Fruit fly (Drosophila melanogaster): ENCODE measurements around the gene CG9205.

The CG9205 gene

dm6 chr3L:1000541-1000940, 34.0 kb upstream of the CG9205 start:
- no peak for TF ChIP-seq Hr78 (GFP tag; optimal IDR thresholded peaks at IDR 0.05)
- peak; percentile 50 for TF ChIP-seq Vsx2 (GFP tag; optimal IDR thresholded peaks at IDR 0.05; ENCODE audit: partially characterized antibody)
- no peak for TF ChIP-seq Rel (GFP tag; optimal IDR thresholded peaks at IDR 0.05)
- peak; percentile 93 for TF ChIP-seq Rel (tag; optimal IDR thresholded peaks at IDR 0.05)
- TF ChIP-seq pan (optimal IDR thresholded peaks at IDR 0.05) = no peak
- no peak for TF ChIP-seq Dfd (GFP tag; optimal IDR thresholded peaks at IDR 0.05)
- no peak for TF ChIP-seq brk (GFP tag; optimal IDR thresholded peaks at IDR 0.05)
- TF ChIP-seq h (GFP tag; optimal IDR thresholded peaks at IDR 0.05) = peak; percentile 45
- no peak for TF ChIP-seq N (GFP tag; optimal IDR thresholded peaks at IDR 0.05)
- TF ChIP-seq dsf (GFP tag; optimal IDR thresholded peaks at IDR 0.05; ENCODE audit: borderline replicate concordance) = no peak
- TF ChIP-seq CG9705 (GFP tag; optimal IDR thresholded peaks at IDR 0.05) = no peak
- TF ChIP-seq br (GFP tag; optimal IDR thresholded peaks at IDR 0.05) = peak; percentile 26
- TF ChIP-seq Hr83 (GFP tag; optimal IDR thresholded peaks at IDR 0.05; ENCODE audit: poor library complexity, severe bottlenecking) = peak; percentile 15
- no peak for TF ChIP-seq usp (GFP tag; optimal IDR thresholded peaks at IDR 0.05)
- no peak for TF ChIP-seq Jra (GFP tag; optimal IDR thresholded peaks at IDR 0.05)

dm6 chr3L:1005859-1006258, 28.6 kb upstream of the CG9205 start:
- no peak for TF ChIP-seq dl (GFP tag; optimal IDR thresholded peaks at IDR 0.05; ENCODE audit: insufficient read depth in 1 of 2, partially characterized antibody in 2 of 2)
- TF ChIP-seq Rel (GFP tag; optimal IDR thresholded peaks at IDR 0.05) = no peak
- peak; percentile 87 for TF ChIP-seq Rel (tag; optimal IDR thresholded peaks at IDR 0.05)

DNA sequence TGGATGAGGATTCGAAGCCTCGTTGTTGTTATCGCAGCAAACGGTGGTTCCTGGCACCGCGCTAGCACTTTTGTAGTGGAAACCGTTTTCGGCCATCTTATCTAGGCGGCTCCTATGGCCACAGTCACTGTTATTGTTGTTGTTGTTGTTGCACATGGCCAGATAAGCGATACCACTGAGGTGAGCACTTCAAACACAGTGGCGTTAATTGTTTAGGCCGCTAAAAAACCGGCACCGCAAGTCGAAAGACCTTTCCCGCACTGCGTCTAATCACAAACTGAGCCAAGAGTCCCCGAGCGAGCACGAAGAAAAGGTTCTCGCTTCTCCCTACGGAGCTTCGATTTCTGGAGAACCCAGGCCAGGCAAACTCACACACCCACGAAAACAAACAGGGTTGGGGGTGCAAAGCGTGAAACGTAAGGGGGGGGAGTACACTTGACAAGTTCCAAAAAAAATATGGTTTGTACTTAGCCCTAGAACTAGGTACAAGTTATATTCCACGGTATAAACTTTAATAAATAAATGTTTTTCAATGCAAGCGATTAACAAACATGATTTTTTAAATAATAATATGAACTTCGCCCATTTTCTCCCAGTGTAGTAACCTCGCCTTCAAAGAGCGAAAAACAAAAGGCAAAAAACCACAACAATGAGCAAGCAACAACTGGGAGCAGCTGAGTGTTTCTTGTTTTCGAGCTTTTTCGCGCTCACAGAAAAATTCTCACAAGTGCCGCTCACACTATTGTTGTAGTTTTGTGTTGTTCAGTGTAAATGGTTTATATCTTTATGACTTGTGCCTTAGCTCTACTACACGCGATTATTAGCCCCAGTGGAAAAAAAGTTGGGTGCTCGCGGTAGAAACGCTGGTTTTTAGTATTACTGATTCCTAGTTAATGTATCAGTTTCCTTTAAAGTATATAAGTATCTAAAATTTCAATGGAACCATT, 26.7 kb upstream of the CG9205 start:
- TF ChIP-seq rgr (GFP tag; optimal IDR thresholded peaks at IDR 0.05) = peak; percentile 86
- peak in 1 of 2 experiments; percentile 87 for TF ChIP-seq foxo (GFP tag; optimal IDR thresholded peaks at IDR 0.05)
- TF ChIP-seq Jra (GFP tag; optimal IDR thresholded peaks at IDR 0.05) = peak; percentile 23
- TF ChIP-seq usp (GFP tag; optimal IDR thresholded peaks at IDR 0.05) = no peak
- TF ChIP-seq CG9705 (GFP tag; optimal IDR thresholded peaks at IDR 0.05) = peak; percentile 56
- peak; percentile 50 for TF ChIP-seq Hnf4 (GFP tag; optimal IDR thresholded peaks at IDR 0.05)
- peak; percentile 25 for TF ChIP-seq Hr83 (GFP tag; optimal IDR thresholded peaks at IDR 0.05; ENCODE audit: poor library complexity, severe bottlenecking)
- peak; percentile 87 for TF ChIP-seq h (GFP tag; optimal IDR thresholded peaks at IDR 0.05)
- no peak for TF ChIP-seq CG32264 (GFP tag; optimal IDR thresholded peaks at IDR 0.05)
- TF ChIP-seq dmrt93B (GFP tag; optimal IDR thresholded peaks at IDR 0.05) = peak; percentile 72
- TF ChIP-seq sage (GFP tag; optimal IDR thresholded peaks at IDR 0.05) = peak; percentile 73
- TF ChIP-seq brk (GFP tag; optimal IDR thresholded peaks at IDR 0.05) = peak; percentile 38
- TF ChIP-seq OdsH (GFP tag; optimal IDR thresholded peaks at IDR 0.05) = peak; percentile 87
- no peak for TF ChIP-seq lola (GFP tag; optimal IDR thresholded peaks at IDR 0.05)
- peak; percentile 63 for TF ChIP-seq woc (GFP tag; optimal IDR thresholded peaks at IDR 0.05)
- peak; percentile 64 for TF ChIP-seq br (GFP tag; optimal IDR thresholded peaks at IDR 0.05)
- TF ChIP-seq ey (GFP tag; optimal IDR thresholded peaks at IDR 0.05) = peak; percentile 71
- no peak for TF ChIP-seq GATAd (GFP tag; optimal IDR thresholded peaks at IDR 0.05)
- peak; percentile 79 for TF ChIP-seq psq (GFP tag; optimal IDR thresholded peaks at IDR 0.05)
- TF ChIP-seq Sp1 (GFP tag; optimal IDR thresholded peaks at IDR 0.05) = peak; percentile 80
- peak in 1 of 2 experiments; percentile 13 for TF ChIP-seq dl (GFP tag; optimal IDR thresholded peaks at IDR 0.05; ENCODE audit: insufficient read depth in 1 of 2, partially characterized antibody in 2 of 2)
- no peak for TF ChIP-seq Mio (GFP tag; optimal IDR thresholded peaks at IDR 0.05)
- TF ChIP-seq Dif (GFP tag; optimal IDR thresholded peaks at IDR 0.05; ENCODE audit: partially characterized antibody) = no peak
- TF ChIP-seq sv (GFP tag; optimal IDR thresholded peaks at IDR 0.05) = peak; percentile 38
- TF ChIP-seq Abd-B (GFP tag; optimal IDR thresholded peaks at IDR 0.05) = no peak
- TF ChIP-seq Rel (GFP tag; optimal IDR thresholded peaks at IDR 0.05) = no peak
- TF ChIP-seq Rel (tag; optimal IDR thresholded peaks at IDR 0.05) = peak; percentile 65
- peak; percentile 43 for TF ChIP-seq Vsx2 (GFP tag; optimal IDR thresholded peaks at IDR 0.05; ENCODE audit: partially characterized antibody)
- peak; percentile 72 for TF ChIP-seq fru (GFP tag; optimal IDR thresholded peaks at IDR 0.05)
- no peak for TF ChIP-seq Myc (optimal IDR thresholded peaks at IDR 0.05)
- no peak for TF ChIP-seq dsf (GFP tag; optimal IDR thresholded peaks at IDR 0.05; ENCODE audit: borderline replicate concordance)
- TF ChIP-seq HLH106 (tag; optimal IDR thresholded peaks at IDR 0.05) = peak; percentile 82
- no peak for TF ChIP-seq pan (optimal IDR thresholded peaks at IDR 0.05)

Measured in whole organism, wandering third instar larva.